Fruit fly (Drosophila melanogaster) Kc167 (cell line): ENCODE results near the gene Ugt37A3.

ENCODE experiments used
- Myc ChIP-seq: fragments of >200 bp; optimal IDR thresholded peaks from 2 replicates; lab custom pipeline; 2017; ENCODE audit warnings: missing external identifiers
- Sin3A ChIP-seq: fragments of >200 bp; optimal IDR thresholded peaks from 2 replicates; lab custom pipeline; 2018; ENCODE audit warnings: missing external identifiers
- h ChIP-seq: fragments of >200 bp; optimal IDR thresholded peaks from 3 replicates; lab custom pipeline; 2018; ENCODE audit warnings: missing external identifiers
- insv ChIP-seq: fragments of >200 bp; optimal IDR thresholded peaks from 3 replicates; lab custom pipeline; 2018; ENCODE audit warnings: missing external identifiers
- psq ChIP-seq: fragments of >200 bp; optimal IDR thresholded peaks from 2 replicates; lab custom pipeline; 2017; ENCODE audit warnings: missing external identifiers
- ttk ChIP-seq: sonication (Bioruptor generic); optimal IDR thresholded peaks from 2 replicates; lab custom pipeline; 2017; ENCODE audit warnings: missing external identifiers

- TF ChIP-seq ttk (lab: Kevin White, UChicago) (no peak), Sin3A (no peak), h (no peak), psq (lab: Kevin White, UChicago) (no peak), Myc (no peak), insv (lab: Kevin White, UChicago) (no peak)
These were observed 43.0 kb downstream of the Ugt37A3 start for dm6 chr3R:12700454-12700853.
